Worm (Caenorhabditis elegans): ENCODE data around the gene F58B4.7.

The F58B4.7 gene

DNA sequence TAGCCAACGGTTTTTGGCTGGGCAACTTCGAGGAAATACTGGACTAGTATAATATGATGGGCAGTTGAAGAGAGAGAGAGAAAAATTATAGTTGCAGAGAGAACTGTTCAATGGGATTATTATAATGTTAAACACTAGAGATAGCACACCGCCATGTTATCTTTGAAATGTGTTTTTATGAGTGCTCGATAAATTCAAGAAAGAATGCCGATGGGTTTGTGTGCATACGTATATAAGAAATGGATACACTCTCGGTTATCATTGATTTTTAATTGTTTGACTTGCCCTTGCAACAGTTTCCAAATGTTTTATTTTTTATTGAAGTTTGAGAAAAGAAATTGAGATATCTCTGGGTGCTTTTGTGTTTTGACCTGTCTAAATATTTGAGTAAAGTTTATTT, 13.6 kb upstream of the F58B4.7 start, which contains the start of gene F17C11.12:
TSS of gene F17C11.12 (minus strand) at position 240 of the 400 bp plus-strand sequence.
- peak; percentile 42 for TF ChIP-seq hlh-11 (tag; optimal IDR thresholded peaks at IDR 0.05)
- no peak for TF ChIP-seq daf-8 (GFP tag; IDR thresholded peaks at IDR 0.05)
- no peak for TF ChIP-seq daf-16 (GFP tag; optimal IDR thresholded peaks at IDR 0.05)
- TF ChIP-seq daf-16 (tag; optimal IDR thresholded peaks at IDR 0.05): peak; percentile 52
- TF ChIP-seq nhr-77 (tag; optimal IDR thresholded peaks at IDR 0.05): peak; percentile 8
- TF ChIP-seq php-3 (GFP tag; IDR thresholded peaks at IDR 0.05): peak; percentile 89
- TF ChIP-seq ceh-44 (GFP tag; IDR thresholded peaks at IDR 0.05): no peak
- TF ChIP-seq dmd-6 (GFP tag; IDR thresholded peaks at IDR 0.05): peak; percentile 59
- TF ChIP-seq dve-1 (tag; optimal IDR thresholded peaks at IDR 0.05; ENCODE audit: insufficient read depth): peak; percentile 74
- no peak for TF ChIP-seq spr-1 (tag; optimal IDR thresholded peaks at IDR 0.05)
- no peak for TF ChIP-seq ama-1 (optimal IDR thresholded peaks at IDR 0.05)
- TF ChIP-seq nhr-28 (tag; optimal IDR thresholded peaks at IDR 0.05): peak; percentile 84
- TF ChIP-seq pqm-1 (tag; optimal IDR thresholded peaks at IDR 0.05): peak; percentile 89
- peak; percentile 3 for TF ChIP-seq nhr-10 (tag; optimal IDR thresholded peaks at IDR 0.05)

ce11 chrV:10932411-10932810, 9.3 kb upstream of the F58B4.7 start, which contains the start of gene F58B4.5:
Gene F58B4.5 (plus strand): TSS chrV:10932693.
- no peak for TF ChIP-seq fos-1 (tag; optimal IDR thresholded peaks at IDR 0.05)
- TF ChIP-seq ces-1 (GFP tag; optimal IDR thresholded peaks at IDR 0.05): no peak
- TF ChIP-seq ceh-20 (GFP tag; IDR thresholded peaks at IDR 0.05): no peak
- no peak for TF ChIP-seq unc-39 (tag; optimal IDR thresholded peaks at IDR 0.05)
- TF ChIP-seq hmg-1.1 (GFP tag; IDR thresholded peaks at IDR 0.05): no peak
- no peak for TF ChIP-seq attf-4 (tag; optimal IDR thresholded peaks at IDR 0.05)
- TF ChIP-seq nhr-10 (tag; optimal IDR thresholded peaks at IDR 0.05): no peak
- TF ChIP-seq saeg-2 (GFP tag; IDR thresholded peaks at IDR 0.05): no peak
- TF ChIP-seq nhr-102 (tag; optimal IDR thresholded peaks at IDR 0.05): peak; percentile 3
- no peak for TF ChIP-seq zip-11 (GFP tag; IDR thresholded peaks at IDR 0.05)
- TF ChIP-seq Y105C5A.15 (GFP tag; IDR thresholded peaks at IDR 0.05): no peak
- no peak for TF ChIP-seq ceh-32 (tag; optimal IDR thresholded peaks at IDR 0.05; ENCODE audit: poor library complexity)
- TF ChIP-seq dmd-6 (GFP tag; IDR thresholded peaks at IDR 0.05): peak; percentile 89
- TF ChIP-seq mep-1 (tag; optimal IDR thresholded peaks at IDR 0.05): no peak
- no peak for TF ChIP-seq skn-1 (tag; optimal IDR thresholded peaks at IDR 0.05)
- no peak for TF ChIP-seq snpc-1.2 (GFP tag; IDR thresholded peaks at IDR 0.05)
- peak; percentile 73 for TF ChIP-seq hlh-11 (tag; optimal IDR thresholded peaks at IDR 0.05)
- no peak for TF ChIP-seq dpl-1 (GFP tag; optimal IDR thresholded peaks at IDR 0.05)
- no peak for TF ChIP-seq tra-1 (GFP tag; IDR thresholded peaks at IDR 0.05)
- TF ChIP-seq php-3 (GFP tag; IDR thresholded peaks at IDR 0.05): no peak
- TF ChIP-seq aha-1 (tag): peak; percentile 61
- TF ChIP-seq F10B5.3 (tag; optimal IDR thresholded peaks at IDR 0.05): no peak
- no peak for TF ChIP-seq madf-5 (GFP tag; IDR thresholded peaks at IDR 0.05)
- TF ChIP-seq daf-16 (GFP tag; optimal IDR thresholded peaks at IDR 0.05): no peak
- TF ChIP-seq daf-16 (tag; optimal IDR thresholded peaks at IDR 0.05): peak; percentile 49
- TF ChIP-seq T20F7.1 (GFP tag; optimal IDR thresholded peaks at IDR 0.05): peak; percentile 14
- no peak for TF ChIP-seq lin-15B (tag; optimal IDR thresholded peaks at IDR 0.05)
- no peak for TF ChIP-seq F44E2.7 (GFP tag; IDR thresholded peaks at IDR 0.05)
- TF ChIP-seq mes-2 (tag; optimal IDR thresholded peaks at IDR 0.05; ENCODE audit: poor library complexity, severe bottlenecking): no peak
- no peak for TF ChIP-seq lin-29 (GFP tag; IDR thresholded peaks at IDR 0.05)
- TF ChIP-seq gei-8 (GFP tag; optimal IDR thresholded peaks at IDR 0.05): no peak
- TF ChIP-seq sdz-12 (GFP tag; optimal IDR thresholded peaks at IDR 0.05): no peak
- peak; percentile 89 for TF ChIP-seq pqm-1 (tag; optimal IDR thresholded peaks at IDR 0.05)
- no peak for TF ChIP-seq snpc-4 (tag; optimal IDR thresholded peaks at IDR 0.05)
- TF ChIP-seq egl-27 (tag; optimal IDR thresholded peaks at IDR 0.05): no peak
- peak; percentile 7 for TF ChIP-seq nhr-48 (tag; optimal IDR thresholded peaks at IDR 0.05)
- no peak for TF ChIP-seq rbr-2 (tag; optimal IDR thresholded peaks at IDR 0.05)
- TF ChIP-seq dmd-9 (GFP tag; IDR thresholded peaks at IDR 0.05): no peak
- no peak for TF ChIP-seq F26F4.8 (GFP tag; conservative IDR thresholded peaks at IDR 0.05)
- TF ChIP-seq F49E8.2 (tag; optimal IDR thresholded peaks at IDR 0.05; ENCODE audit: borderline replicate concordance): no peak
- TF ChIP-seq mxl-2 (GFP tag; conservative IDR thresholded peaks at IDR 0.05): no peak
- no peak for TF ChIP-seq set-16 (GFP tag; IDR thresholded peaks at IDR 0.05)
- TF ChIP-seq zag-1 (tag; optimal IDR thresholded peaks at IDR 0.05): no peak
- peak; percentile 34 for TF ChIP-seq nhr-28 (tag; optimal IDR thresholded peaks at IDR 0.05)
